Fruit fly (Drosophila melanogaster): Measurements from ENCODE around the gene CG14629.

CG14629 gene

DNA sequence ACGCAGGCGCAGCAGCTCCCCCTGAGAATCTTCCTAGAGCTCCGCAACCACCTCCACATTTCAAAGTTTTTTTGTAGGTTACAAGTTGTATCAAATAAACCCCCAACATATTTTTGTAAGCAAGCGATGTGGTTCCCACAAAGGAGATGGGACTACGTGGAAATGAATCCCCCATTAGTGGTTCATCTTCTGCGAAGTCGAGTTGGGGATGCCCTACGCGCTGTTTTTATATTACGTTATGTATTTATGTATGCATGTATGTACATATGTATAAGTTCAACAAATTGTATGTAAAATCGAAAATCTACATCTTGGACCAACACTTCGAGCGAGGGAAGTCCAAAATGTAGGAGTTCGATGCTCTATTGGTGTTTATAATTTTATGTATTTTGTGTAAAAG is 5.4 kb upstream of the CG14629 start, which contains the start of gene CG42259:
Gene CG42259 (plus strand): TSS at position 301 of the 400 bp plus-strand sequence.
- TF ChIP-seq CG4496 (GFP tag; IDR thresholded peaks at IDR 0.05) (no peak), EcR (GFP tag; optimal IDR thresholded peaks at IDR 0.05) (no peak), CG17806 (tag; optimal IDR thresholded peaks at IDR 0.05) (no peak), CG34367 (tag; optimal IDR thresholded peaks at IDR 0.05) (no peak), CG12605 (GFP tag; IDR thresholded peaks at IDR 0.05) (no peak), CG15710 (tag; optimal IDR thresholded peaks at IDR 0.05) (no peak), CG8159 (tag; optimal IDR thresholded peaks at IDR 0.05) (no peak), Snoo (tag; optimal IDR thresholded peaks at IDR 0.05) (no peak), Pif1B (GFP tag; optimal IDR thresholded peaks at IDR 0.05) (no peak), CG10348 (GFP tag; IDR thresholded peaks at IDR 0.05) (no peak)

- TF ChIP-seq fd96Ca (GFP tag; IDR thresholded peaks at IDR 0.05) (no peak), Pif1A (GFP tag; optimal IDR thresholded peaks at IDR 0.05) (no peak), Ets98B (GFP tag; IDR thresholded peaks at IDR 0.05) (no peak), CG15710 (tag; optimal IDR thresholded peaks at IDR 0.05) (no peak), CG34367 (tag; optimal IDR thresholded peaks at IDR 0.05) (no peak), EcR (GFP tag; optimal IDR thresholded peaks at IDR 0.05) (no peak), CG8159 (tag; optimal IDR thresholded peaks at IDR 0.05) (no peak), D1 (tag; optimal IDR thresholded peaks at IDR 0.05) (no peak), CG4496 (GFP tag; IDR thresholded peaks at IDR 0.05) (no peak), CG9948 (tag; optimal IDR thresholded peaks at IDR 0.05) (no peak), CG12605 (GFP tag; IDR thresholded peaks at IDR 0.05) (no peak), rn (GFP tag; IDR thresholded peaks at IDR 0.05) (no peak), Snoo (tag; optimal IDR thresholded peaks at IDR 0.05) (no peak), CG32121 (GFP tag; IDR thresholded peaks at IDR 0.05) (no peak)
These were observed 3.6 kb upstream of the CG14629 start for dm6 chrX:1047695-1048094.

DNA sequence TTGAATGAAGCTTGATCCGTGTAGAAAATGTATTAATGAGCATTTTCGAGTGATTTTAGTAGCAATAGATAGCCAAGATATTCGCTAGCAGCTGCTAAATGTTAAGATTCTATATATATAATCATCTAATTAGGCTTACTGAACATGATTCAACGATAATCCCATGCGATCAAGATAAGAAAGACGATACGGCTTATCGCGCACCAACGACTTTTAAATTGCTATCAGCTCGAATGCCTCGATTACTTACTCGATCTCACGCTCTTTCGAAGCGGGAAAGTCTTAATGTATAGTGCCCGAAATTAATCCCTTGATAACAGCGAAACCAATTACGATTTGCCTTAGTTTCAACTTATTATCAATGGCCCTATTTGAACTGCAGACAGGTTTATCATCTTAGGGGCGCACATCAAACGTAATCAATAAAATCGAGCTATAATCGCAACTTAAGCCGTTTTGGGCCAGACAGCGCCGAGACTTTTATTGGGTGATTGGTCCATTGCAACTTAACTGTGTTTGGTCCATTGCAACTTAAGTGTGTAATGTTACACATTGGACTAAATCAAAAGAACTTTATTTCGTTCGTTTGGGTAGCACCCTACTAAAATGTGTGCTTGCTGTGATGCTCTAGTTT is 591 bp upstream of the CG14629 start:
- no peak for TF ChIP-seq CG17806 (tag; optimal IDR thresholded peaks at IDR 0.05)
- TF ChIP-seq CG34367 (tag; optimal IDR thresholded peaks at IDR 0.05): no peak
- no peak for TF ChIP-seq gl (tag; optimal IDR thresholded peaks at IDR 0.05)
- no peak for TF ChIP-seq Pif1B (GFP tag; optimal IDR thresholded peaks at IDR 0.05)
- no peak for TF ChIP-seq CG13204 (GFP tag; optimal IDR thresholded peaks at IDR 0.05)
- no peak for TF ChIP-seq CG12605 (GFP tag; IDR thresholded peaks at IDR 0.05)
- no peak for TF ChIP-seq EcR (GFP tag; optimal IDR thresholded peaks at IDR 0.05)
- TF ChIP-seq CG32121 (GFP tag; IDR thresholded peaks at IDR 0.05): no peak

DNA sequence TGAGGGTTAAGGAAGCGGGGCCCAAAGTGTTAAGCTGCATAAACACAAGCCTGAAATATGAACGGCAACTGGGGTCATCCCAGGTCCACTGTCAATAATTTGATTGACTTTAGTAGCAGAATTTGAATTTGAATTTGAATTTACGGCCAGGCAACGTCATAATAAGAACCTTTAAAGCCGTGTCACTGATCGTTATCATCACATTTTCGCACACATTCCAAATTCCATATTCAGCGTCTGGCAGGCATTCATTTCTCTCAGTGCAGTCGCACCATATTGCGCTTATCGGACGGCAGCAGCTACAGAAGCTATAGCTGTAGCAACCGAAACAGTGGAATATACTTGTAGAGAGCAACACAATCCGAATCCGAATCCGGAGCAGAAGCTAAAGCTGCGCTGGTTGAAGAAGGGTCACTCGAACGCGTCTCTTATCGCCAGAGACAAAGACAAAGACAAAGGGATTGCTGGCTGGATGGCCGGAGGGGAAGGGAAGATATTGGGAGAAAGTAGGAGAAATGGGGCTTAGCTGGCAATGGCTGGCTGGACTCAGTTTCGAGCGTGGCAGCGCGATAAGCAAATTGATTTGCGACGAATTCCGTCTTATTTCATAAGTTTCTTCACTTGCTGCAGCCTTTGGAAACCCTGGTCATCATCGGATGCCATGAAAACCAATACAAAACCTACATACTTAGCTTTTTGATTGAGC is 1.5 kb downstream of the CG14629 start:
- TF ChIP-seq fd96Ca (GFP tag; IDR thresholded peaks at IDR 0.05): peak; percentile 71; the same call in 2 of the 3 replicates
- peak; percentile 47 for TF ChIP-seq Pif1B (GFP tag; optimal IDR thresholded peaks at IDR 0.05)
- peak; percentile 67 for TF ChIP-seq CG32121 (GFP tag; IDR thresholded peaks at IDR 0.05)
- TF ChIP-seq CG14655 (GFP tag; optimal IDR thresholded peaks at IDR 0.05): peak; percentile 62
- peak; percentile 49 for TF ChIP-seq Ets98B (GFP tag; IDR thresholded peaks at IDR 0.05)
- peak; percentile 52 for TF ChIP-seq Pif1A (GFP tag; optimal IDR thresholded peaks at IDR 0.05)
- no peak for TF ChIP-seq CG12605 (GFP tag; IDR thresholded peaks at IDR 0.05)
- peak; percentile 77 for TF ChIP-seq CG4496 (GFP tag; IDR thresholded peaks at IDR 0.05)
- peak; percentile 63 for TF ChIP-seq Snoo (tag; optimal IDR thresholded peaks at IDR 0.05)
- peak; percentile 65 for TF ChIP-seq CG34367 (tag; optimal IDR thresholded peaks at IDR 0.05)
- TF ChIP-seq D1 (tag; optimal IDR thresholded peaks at IDR 0.05): no peak
- TF ChIP-seq rn (GFP tag; IDR thresholded peaks at IDR 0.05): peak; percentile 38; the same call in 1 of the 2 replicates
- peak; percentile 62 for TF ChIP-seq CG17806 (tag; optimal IDR thresholded peaks at IDR 0.05)
- peak; percentile 71 for TF ChIP-seq CG8159 (tag; optimal IDR thresholded peaks at IDR 0.05)
- peak; percentile 7 for TF ChIP-seq gl (tag; optimal IDR thresholded peaks at IDR 0.05)
- peak; percentile 57 for TF ChIP-seq CG8301 (tag; optimal IDR thresholded peaks at IDR 0.05)
- no peak for TF ChIP-seq CG10348 (GFP tag; IDR thresholded peaks at IDR 0.05)
- TF ChIP-seq CG9948 (tag; optimal IDR thresholded peaks at IDR 0.05): peak; percentile 51
- peak; percentile 23 for TF ChIP-seq CG13204 (GFP tag; optimal IDR thresholded peaks at IDR 0.05)
- peak; percentile 56 for TF ChIP-seq EcR (GFP tag; optimal IDR thresholded peaks at IDR 0.05)
- TF ChIP-seq CG15710 (tag; optimal IDR thresholded peaks at IDR 0.05): peak; percentile 68

DNA sequence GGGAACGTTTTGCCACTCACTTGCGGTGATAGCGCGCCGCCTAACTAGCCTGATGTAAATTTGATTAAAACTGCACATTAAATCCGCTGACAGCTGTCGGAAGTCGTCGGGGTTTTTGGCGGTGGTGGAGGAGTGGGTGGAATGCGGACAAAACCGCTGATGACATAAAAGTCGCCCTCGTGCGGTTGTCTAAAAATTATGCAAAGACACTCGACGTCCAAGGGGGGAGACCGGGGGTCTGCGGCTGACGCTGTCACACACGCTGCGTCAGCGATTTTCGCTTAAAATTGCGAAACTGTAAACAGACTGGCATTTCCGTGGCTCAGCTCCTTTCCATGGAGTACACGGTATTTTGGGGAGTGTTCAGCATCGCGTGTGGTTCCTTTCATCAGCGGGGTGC is 5.0 kb downstream of the CG14629 start:
- TF ChIP-seq CG4496 (GFP tag; IDR thresholded peaks at IDR 0.05): peak; percentile 55; the same call in 1 of the 3 replicates
- TF ChIP-seq CG8159 (tag; optimal IDR thresholded peaks at IDR 0.05): no peak

DNA sequence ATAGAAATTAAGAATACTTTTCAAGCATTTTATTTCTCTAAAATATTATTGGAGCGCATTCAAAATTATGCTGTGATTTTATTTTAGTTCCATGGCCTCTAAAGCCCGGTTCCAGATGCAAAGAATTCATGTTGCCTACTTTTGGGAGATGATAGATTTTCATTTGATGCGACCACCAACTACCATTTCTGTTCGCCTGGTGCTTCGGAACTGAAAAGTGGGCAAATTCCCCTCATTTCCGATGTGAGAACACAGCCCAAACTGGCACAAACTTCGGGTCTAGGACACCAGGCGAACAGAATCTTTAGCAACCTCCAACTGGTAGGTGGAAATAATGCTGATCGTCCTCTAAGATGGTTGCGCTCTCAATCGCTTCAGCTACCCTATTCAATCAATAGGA is 11.8 kb downstream of the CG14629 start:
- no peak for TF ChIP-seq CG32121 (GFP tag; IDR thresholded peaks at IDR 0.05)
- TF ChIP-seq fd96Ca (GFP tag; IDR thresholded peaks at IDR 0.05): no peak
- TF ChIP-seq CG9948 (tag; optimal IDR thresholded peaks at IDR 0.05): no peak
- no peak for TF ChIP-seq CG12605 (GFP tag; IDR thresholded peaks at IDR 0.05)
- TF ChIP-seq CG13204 (GFP tag; optimal IDR thresholded peaks at IDR 0.05): no peak
